Worm (Caenorhabditis elegans): ENCODE results near the gene ldh-1.
"Not testable (repeated sequence)": the region's sequence is repeated elsewhere in the genome, so short reads cannot be mapped to it uniquely, and the experiment has no call there.

DNA sequence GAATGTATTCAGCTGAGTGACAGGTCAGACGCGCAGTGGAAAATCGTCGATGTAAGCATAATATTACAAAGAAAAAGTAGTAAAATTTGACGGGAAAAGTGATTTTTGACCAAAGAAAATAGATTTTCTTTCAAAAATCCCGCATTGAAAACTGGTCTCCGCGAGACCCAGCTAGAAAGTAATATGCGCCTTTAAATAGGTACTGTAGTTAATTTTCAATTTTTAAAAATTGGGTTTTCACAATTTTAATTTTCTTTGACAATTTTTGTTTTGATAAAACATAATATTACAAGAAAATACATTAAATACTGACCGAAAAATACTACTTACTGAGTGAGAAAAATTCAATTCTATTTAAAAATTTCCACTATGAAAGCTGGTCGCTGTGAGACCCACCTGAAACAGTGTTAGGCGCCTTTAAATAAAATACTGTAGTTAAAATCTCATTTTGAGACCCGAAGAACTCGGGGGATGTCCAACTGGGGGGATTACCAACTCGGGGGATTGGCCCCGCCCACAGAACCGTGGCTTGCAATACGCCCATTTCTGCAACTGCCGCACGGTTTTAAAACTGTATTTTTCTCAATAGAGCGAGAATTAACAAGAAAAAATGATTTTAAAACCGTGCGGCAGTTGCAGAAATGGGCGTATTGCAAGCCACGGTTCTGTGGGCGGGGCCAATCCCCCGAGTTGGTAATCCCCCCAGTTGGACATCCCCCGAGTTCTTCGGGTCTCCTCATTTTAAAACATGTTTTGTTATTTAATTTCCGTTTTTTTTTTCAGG, 28.7 kb upstream of the ldh-1 start, which contains the start of gene tars-1:
- not testable (repeated sequence) for TF ChIP-seq ces-1 (GFP tag; optimal IDR thresholded peaks at IDR 0.05); sem-2 (GFP tag; optimal IDR thresholded peaks at IDR 0.05); ceh-83 (GFP tag; optimal IDR thresholded peaks at IDR 0.05); ztf-11 (tag; optimal IDR thresholded peaks at IDR 0.05); nhr-76 (tag; optimal IDR thresholded peaks at IDR 0.05); unc-62 (GFP tag; optimal IDR thresholded peaks at IDR 0.05); nhr-237 (tag; optimal IDR thresholded peaks at IDR 0.05); lsy-2 (tag; optimal IDR thresholded peaks at IDR 0.05); lin-13 (tag; optimal IDR thresholded peaks at IDR 0.05); unc-39 (tag; optimal IDR thresholded peaks at IDR 0.05); mls-2 (tag; optimal IDR thresholded peaks at IDR 0.05); snpc-4 (tag; optimal IDR thresholded peaks at IDR 0.05); pha-4 (tag; optimal IDR thresholded peaks at IDR 0.05); nhr-12 (tag; optimal IDR thresholded peaks at IDR 0.05)
